Fruit fly (Drosophila melanogaster) whole organism, prepupa: ENCODE measurements around the gene CG31659.

Source experiments
- CG6276 ChIP-seq: fragments of 200-800 bp; sonication (Bioruptor generic); optimal IDR thresholded peaks from 2 replicates; lab custom pipeline; 2017; ENCODE audit warnings: missing biosample characterization, mild to moderate bottlenecking, missing genetic modification characterization
- CG6792 ChIP-seq: fragments of 200-800 bp; sonication (Bioruptor generic); optimal IDR thresholded peaks from 3 replicates; lab custom pipeline; 2016; ENCODE audit warnings: missing biosample characterization, missing genetic modification characterization
- CG6808 ChIP-seq: fragments of 200-800 bp; sonication (Bioruptor generic); optimal IDR thresholded peaks from 3 replicates; lab custom pipeline; 2017; ENCODE audit warnings: missing biosample characterization, missing genetic modification characterization, mild to moderate bottlenecking, moderate library complexity, missing genetic modification reagents
- CG8119 ChIP-seq: fragments of 200-800 bp; sonication (Bioruptor generic); IDR thresholded peaks from 3 replicates; pipeline ENCODE4 v1.3.6; 2022; ENCODE audit warnings: missing biosample characterization, missing genetic modification characterization
- Lpt ChIP-seq: fragments of 200-800 bp; sonication (Bioruptor generic); optimal IDR thresholded peaks from 3 replicates; lab custom pipeline; 2016; ENCODE audit warnings: missing biosample characterization, missing genetic modification characterization
- Sox15 ChIP-seq: fragments of 200-800 bp; sonication (Bioruptor generic); optimal IDR thresholded peaks from 3 replicates; lab custom pipeline; 2016; ENCODE audit warnings: missing biosample characterization, missing genetic modification characterization

DNA sequence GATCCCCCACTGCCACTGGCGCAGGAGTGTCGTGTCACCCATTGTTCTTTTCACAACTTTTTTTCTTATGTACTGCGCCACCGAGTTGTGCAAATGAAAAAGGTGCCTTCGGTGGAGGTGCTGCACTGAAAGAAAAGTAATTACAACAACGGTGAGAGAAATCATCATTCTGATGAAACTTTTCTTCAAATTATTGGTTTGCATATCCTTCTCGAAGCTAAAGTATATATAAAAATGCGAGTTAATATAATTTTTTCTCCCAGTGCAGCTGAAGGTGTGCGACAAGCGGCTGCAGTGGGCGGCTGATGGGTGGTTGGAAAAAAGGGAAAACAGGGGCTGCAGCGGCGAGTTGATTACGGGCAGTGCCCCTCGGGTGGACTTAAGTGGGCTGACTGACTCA is 47.3 kb downstream of the CG31659 start:
- TF ChIP-seq CG6792 (GFP tag; lab: Kevin White, UChicago) (peak; percentile 19), CG6276 (GFP tag; lab: Kevin White, UChicago) (no peak), Lpt (GFP tag; lab: Kevin White, UChicago) (no peak), CG6808 (GFP tag; lab: Kevin White, UChicago) (peak; percentile 35), Sox15 (GFP tag; lab: Kevin White, UChicago) (no peak), CG8119 (GFP tag; lab: Robert Waterston, UW) (peak; percentile 42; the same call in 1 of the 3 replicates)
